Fruit fly (Drosophila melanogaster) whole organism, adult: ENCODE data around the gene CG31145.

Experiments
- CG5204 ChIP-seq: fragments of 200-800 bp; sonication (Bioruptor generic); optimal IDR thresholded peaks from 2 replicates; lab custom pipeline; 2016; ENCODE audit warnings: missing biosample characterization, missing genetic modification characterization
- CG7045 ChIP-seq: fragments of 200-800 bp; sonication (Bioruptor generic); optimal IDR thresholded peaks from 2 replicates; lab custom pipeline; 2017; ENCODE audit warnings: missing biosample characterization, mild to moderate bottlenecking, missing genetic modification characterization
- Clk ChIP-seq: fragments of 200-800 bp; sonication (Bioruptor generic); optimal IDR thresholded peaks from 2 replicates; lab custom pipeline; 2017; ENCODE audit warnings: missing biosample characterization, missing genetic modification characterization
- Mnt ChIP-seq: fragments of 200-800 bp; sonication (Bioruptor generic); optimal IDR thresholded peaks from 2 replicates; lab custom pipeline; 2016; ENCODE audit warnings: missing biosample characterization, mild to moderate bottlenecking, missing genetic modification characterization
- kay ChIP-seq: fragments of 200-800 bp; sonication (Bioruptor generic); peaks from one replicate; lab custom pipeline; 2016; ENCODE audit warnings: missing biosample characterization, missing genetic modification characterization, borderline replicate concordance
- ovo ChIP-seq: fragments of 200-800 bp; sonication (Bioruptor generic); optimal IDR thresholded peaks from 2 replicates; lab custom pipeline; 2016; ENCODE audit warnings: missing biosample characterization, missing genetic modification characterization

DNA sequence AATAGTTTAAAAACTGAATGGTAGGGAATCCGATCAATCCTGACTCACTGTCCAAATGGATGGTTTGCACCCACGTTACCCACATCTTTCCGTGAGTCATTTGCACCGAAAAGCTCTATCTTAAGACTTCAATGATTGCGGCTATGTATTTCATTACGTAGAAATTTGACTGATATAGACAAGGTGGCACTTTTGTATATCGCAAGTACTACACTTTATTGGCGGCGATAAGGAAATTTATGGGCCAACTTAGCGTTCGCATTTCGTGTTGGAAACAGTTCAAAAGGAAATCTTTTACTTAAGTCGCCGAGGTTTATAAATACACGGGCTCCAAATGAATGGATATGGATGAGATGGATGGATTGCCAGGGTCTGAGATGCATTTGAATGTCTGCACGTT is 45.4 kb upstream of the CG31145 start:
- TF ChIP-seq Clk (GFP tag; lab: Kevin White, UChicago) (no peak), kay (GFP tag; lab: Kevin White, UChicago) (peak; percentile 47), CG7045 (GFP tag; lab: Kevin White, UChicago) (no peak), CG5204 (GFP tag; lab: Kevin White, UChicago) (no peak), ovo (no peak), Mnt (GFP tag; lab: Kevin White, UChicago) (no peak)
